Worm (Caenorhabditis elegans): ENCODE results near the gene F22D3.4.

DNA sequence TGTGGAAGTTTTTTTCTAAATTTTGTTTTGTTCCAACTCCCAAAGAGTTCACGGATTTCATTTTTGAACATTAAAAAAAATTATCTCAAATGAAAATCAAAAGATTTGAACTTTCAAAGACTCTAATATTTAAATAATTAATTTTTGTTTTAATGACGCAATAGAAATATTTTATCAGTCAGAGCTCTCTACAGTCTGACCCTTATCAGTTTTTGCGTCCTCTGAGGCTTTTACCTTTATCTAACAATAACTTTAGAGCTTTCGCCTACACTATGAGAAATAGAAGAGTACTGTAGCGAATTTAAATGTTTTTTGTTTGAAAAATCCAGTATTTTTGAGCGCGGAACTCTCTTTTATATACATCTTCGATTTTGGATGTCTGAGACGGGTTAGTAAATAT lies 8.5 kb downstream of the F22D3.4 start, which contains the start of gene B0252.5:
- TF ChIP-seq hnd-1 (tag; optimal IDR thresholded peaks at IDR 0.05) (no peak), ama-1 (optimal IDR thresholded peaks at IDR 0.05) (no peak), flt-1 (GFP tag; IDR thresholded peaks at IDR 0.05) (no peak), hmg-4 (GFP tag; optimal IDR thresholded peaks at IDR 0.05) (no peak), ceh-13 (GFP tag; optimal IDR thresholded peaks at IDR 0.05) (no peak)
